Worm (Caenorhabditis elegans): ENCODE results near the gene K07F5.12.

K07F5.12 gene

ce11 chrIV:9867915-9868314 is 12.1 kb downstream of the K07F5.12 start (continued):
- TF ChIP-seq ama-1 (optimal IDR thresholded peaks at IDR 0.05) (no peak), ama-1 (GFP tag; optimal IDR thresholded peaks at IDR 0.05) (no peak), hmg-20 (GFP tag; IDR thresholded peaks at IDR 0.05) (no peak), repo-1 (tag; optimal IDR thresholded peaks at IDR 0.05) (no peak), tbx-9 (tag; optimal IDR thresholded peaks at IDR 0.05; ENCODE audit: borderline replicate concordance) (no peak), madf-10 (tag; optimal IDR thresholded peaks at IDR 0.05) (no peak), sdz-38 (tag; optimal IDR thresholded peaks at IDR 0.05) (no peak), sptf-2 (GFP tag; optimal IDR thresholded peaks at IDR 0.05) (no peak), rcor-1 (GFP tag; IDR thresholded peaks at IDR 0.05) (no peak), cebp-1 (GFP tag; IDR thresholded peaks at IDR 0.05) (no peak), cebp-1 (tag; optimal IDR thresholded peaks at IDR 0.05) (peak; percentile 27), F22D6.2 (tag; optimal IDR thresholded peaks at IDR 0.05) (peak; percentile 70), rpc-1 (optimal IDR thresholded peaks at IDR 0.05) (no peak), rpc-1 (tag; optimal IDR thresholded peaks at IDR 0.05) (no peak), lir-1 (GFP tag; conservative IDR thresholded peaks at IDR 0.05) (no peak), lin-54 (GFP tag; optimal IDR thresholded peaks at IDR 0.05) (no peak), ceh-27 (GFP tag; optimal IDR thresholded peaks at IDR 0.05) (peak; percentile 6), unc-62 (GFP tag; optimal IDR thresholded peaks at IDR 0.05) (no peak), B0261.1 (tag; optimal IDR thresholded peaks at IDR 0.05) (no peak), K11D2.4 (GFP tag; IDR thresholded peaks at IDR 0.05) (peak; percentile 75; the same call in 1 of the 2 replicates)

- no peak for TF ChIP-seq attf-6 (GFP tag; IDR thresholded peaks at IDR 0.05)
- peak; percentile 38 for TF ChIP-seq pha-4 (tag; optimal IDR thresholded peaks at IDR 0.05)
- no peak for TF ChIP-seq ztf-22 (GFP tag; optimal IDR thresholded peaks at IDR 0.05)
These were observed 13.5 kb downstream of the K07F5.12 start for ce11 chrIV:9869344-9869743.

ce11 chrIV:9872210-9872609 is 16.4 kb downstream of the K07F5.12 start:
- no peak for TF ChIP-seq repo-1 (tag; optimal IDR thresholded peaks at IDR 0.05)
- no peak for TF ChIP-seq ztf-28 (GFP tag; IDR thresholded peaks at IDR 0.05)
- no peak for TF ChIP-seq hsf-1 (GFP tag; IDR thresholded peaks at IDR 0.05)
- no peak for TF ChIP-seq F23B12.7 (tag; optimal IDR thresholded peaks at IDR 0.05; ENCODE audit: insufficient read depth)
- no peak for TF ChIP-seq B0261.1 (tag; optimal IDR thresholded peaks at IDR 0.05)
- no peak for TF ChIP-seq snpc-3.4 (tag; optimal IDR thresholded peaks at IDR 0.05)
- no peak for TF ChIP-seq Y95B8A.8 (GFP tag; IDR thresholded peaks at IDR 0.05)

- TF ChIP-seq F37B4.10 (GFP tag; IDR thresholded peaks at IDR 0.05): no peak
- TF ChIP-seq let-607 (tag; optimal IDR thresholded peaks at IDR 0.05): no peak
- TF ChIP-seq ama-1 (optimal IDR thresholded peaks at IDR 0.05): no peak
- no peak for TF ChIP-seq ama-1 (GFP tag; optimal IDR thresholded peaks at IDR 0.05)
- no peak for TF ChIP-seq pha-4 (tag; optimal IDR thresholded peaks at IDR 0.05)
- no peak for TF ChIP-seq dox-1 (GFP tag; IDR thresholded peaks at IDR 0.05)
- peak; percentile 62 for TF ChIP-seq nhr-80 (tag; optimal IDR thresholded peaks at IDR 0.05)
These were observed 17.0 kb downstream of the K07F5.12 start for ce11 chrIV:9872786-9873185.

ce11 chrIV:9873837-9874236 is 18.0 kb downstream of the K07F5.12 start:
- TF ChIP-seq mcd-1 (GFP tag; IDR thresholded peaks at IDR 0.05) (0 out of 2 replicates have a peak, but pooled peaks have one; percentile 35), ekl-4 (GFP tag; IDR thresholded peaks at IDR 0.05) (no peak), madf-10 (tag; optimal IDR thresholded peaks at IDR 0.05) (peak; percentile 9), cebp-1 (GFP tag; IDR thresholded peaks at IDR 0.05) (no peak), cebp-1 (tag; optimal IDR thresholded peaks at IDR 0.05) (peak; percentile 61), nfyb-1 (GFP tag; IDR thresholded peaks at IDR 0.05) (peak; percentile 22; the same call in 1 of the 2 replicates), dox-1 (GFP tag; IDR thresholded peaks at IDR 0.05) (0 out of 2 replicates have a peak, but pooled peaks have one; percentile 21), ZK185.1 (tag; optimal IDR thresholded peaks at IDR 0.05; ENCODE audit: poor library complexity, severe bottlenecking) (peak; percentile 36), xnd-1 (tag; optimal IDR thresholded peaks at IDR 0.05) (no peak), hmg-1.2 (GFP tag; IDR thresholded peaks at IDR 0.05) (peak; percentile 80; the same call in 1 of the 2 replicates), attf-5 (GFP tag; optimal IDR thresholded peaks at IDR 0.05) (peak; percentile 51), lin-40 (tag; optimal IDR thresholded peaks at IDR 0.05) (peak; percentile 16), nhr-80 (tag; optimal IDR thresholded peaks at IDR 0.05) (peak; percentile 53), snpc-3.4 (tag; optimal IDR thresholded peaks at IDR 0.05) (no peak), F22D6.2 (tag; optimal IDR thresholded peaks at IDR 0.05) (no peak), nhr-179 (tag; optimal IDR thresholded peaks at IDR 0.05) (no peak)

Measured in whole organism, young adult.